Worm (Caenorhabditis elegans) whole organism, L4 larva: ENCODE data around the gene K07H8.5.

Experiments used
- R02D3.7 ChIP-seq: fragments of 150-350 bp; sonication (generic microtip); optimal IDR thresholded peaks from 3 replicates; lab custom pipeline; 2014; ENCODE audit warnings: missing biosample characterization, missing genetic modification characterization
- ZK546.5 ChIP-seq, 2 experiments: sonication (generic microtip); optimal IDR thresholded peaks; 2 replicates each; lab custom pipeline; 2017; ENCODE audit warnings: missing biosample characterization in 2 of 2, missing genetic modification characterization in 2 of 2
- hlh-11 ChIP-seq: fragments of 200-800 bp; sonication (Bioruptor generic); optimal IDR thresholded peaks from 2 replicates; lab custom pipeline; 2018; ENCODE audit warnings: mild to moderate bottlenecking, missing genetic modification characterization, missing compliant biosample characterization
- hmg-1.1 ChIP-seq: fragments of 200-800 bp; sonication (Bioruptor generic); IDR thresholded peaks from 2 replicates; pipeline ENCODE4 v1.3.6; 2022; ENCODE audit warnings: missing genetic modification reagents, missing genetic modification characterization, missing compliant biosample characterization
- lin-29 ChIP-seq: fragments of 200-800 bp; sonication (Bioruptor generic); IDR thresholded peaks from 2 replicates; pipeline ENCODE4 v1.3.6; 2022; ENCODE audit warnings: missing genetic modification reagents, missing genetic modification characterization, missing compliant biosample characterization
- mdl-1 ChIP-seq, 2 experiments: fragments of 150-350 bp in 1 of 2; sonication (generic microtip) in 1 of 2; optimal IDR thresholded peaks; 2 replicates each; lab custom pipeline; 2014 to 2017; ENCODE audit warnings: missing biosample characterization in 2 of 2, missing genetic modification characterization in 2 of 2
- nhr-25 ChIP-seq: sonication (generic microtip); optimal IDR thresholded peaks from 2 replicates; lab custom pipeline; 2017; ENCODE audit warnings: missing genetic modification characterization, mild to moderate bottlenecking, missing compliant biosample characterization, antibody characterized with exemption, moderate library complexity, borderline replicate concordance; ENCODE audit not compliant: insufficient read depth
- nhr-41 ChIP-seq: fragments of 200-800 bp; sonication (Bioruptor generic); IDR thresholded peaks from 2 replicates; pipeline ENCODE4 v1.3.6; 2022; ENCODE audit warnings: missing genetic modification reagents, missing genetic modification characterization, missing compliant biosample characterization
- unc-39 ChIP-seq: sonication (generic microtip); optimal IDR thresholded peaks from 2 replicates; lab custom pipeline; 2017; ENCODE audit warnings: missing biosample characterization, missing genetic modification characterization
- unc-62 ChIP-seq, 3 experiments: fragments of 150-350 bp in 1 of 3; sonication (generic microtip); optimal IDR thresholded peaks in 2 of 3; peaks in 1 of 3; 1 replicate in 1 of 3; 2 replicates in 2 of 3; lab custom pipeline; 2014 to 2017; ENCODE audit warnings: missing biosample characterization in 3 of 3, missing genetic modification characterization in 3 of 3, missing genetic modification reagents in 3 of 3, missing genotype in 1 of 3
- zip-2 ChIP-seq: fragments of 150-350 bp; optimal IDR thresholded peaks from 2 replicates; lab custom pipeline; 2014; ENCODE audit warnings: missing biosample characterization, missing genetic modification characterization

DNA sequence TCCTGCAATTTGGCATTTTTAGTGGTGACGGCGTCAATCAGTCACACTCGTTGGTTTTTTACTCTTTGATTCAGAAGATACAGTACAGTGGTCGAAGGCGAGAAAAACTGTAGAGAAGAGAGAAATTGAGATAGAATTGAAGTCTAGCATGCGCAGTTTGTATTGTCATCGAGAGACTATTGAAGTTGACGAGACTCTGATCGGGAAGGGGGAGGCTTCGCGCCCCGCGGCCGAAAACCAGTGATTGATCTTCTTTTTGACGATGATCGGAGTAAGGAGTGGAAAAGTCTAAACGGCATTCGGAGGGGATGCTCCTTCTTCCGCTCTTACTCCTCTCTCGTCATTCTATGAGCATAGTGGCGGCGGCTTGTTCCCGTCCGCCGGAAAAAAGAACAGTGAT lies 33.8 kb downstream of the K07H8.5 start:
- TF ChIP-seq ZK546.5 (tag; optimal IDR thresholded peaks at IDR 0.05; lab: Kevin White, UChicago) = no peak
- TF ChIP-seq nhr-41 (GFP tag; lab: Robert Waterston, UW) = no peak
- no peak for TF ChIP-seq unc-39 (tag; lab: Kevin White, UChicago)
- TF ChIP-seq nhr-25 (tag; lab: Kevin White, UChicago) = peak; percentile 78
- TF ChIP-seq hmg-1.1 (GFP tag; lab: Robert Waterston, UW) = no peak
- no peak for TF ChIP-seq lin-29
- TF ChIP-seq zip-2 = no peak
- peak; percentile 41 for TF ChIP-seq hlh-11 (tag; lab: Kevin White, UChicago)
- peak in 1 of 2 experiments; percentile 62 for TF ChIP-seq mdl-1 (tag; optimal IDR thresholded peaks at IDR 0.05; lab: Kevin White, UChicago)
- TF ChIP-seq R02D3.7 (tag; lab: Kevin White, UChicago) = no peak
- TF ChIP-seq unc-62 (GFP tag; optimal IDR thresholded peaks at IDR 0.05 in 1 of 2; lab: Kevin White, UChicago) = peak in 1 of 2 experiments; percentile 88
- no peak for TF ChIP-seq unc-62 (tag; optimal IDR thresholded peaks at IDR 0.05; lab: Kevin White, UChicago)
